Fruit fly (Drosophila melanogaster): Measurements from ENCODE around the gene Cyp12c1.

dm6 chr3L:18638043-18638442 is 48.1 kb downstream of the Cyp12c1 start:
- peak; percentile 9 for TF ChIP-seq Mnt (GFP tag; optimal IDR thresholded peaks at IDR 0.05)
- no peak for TF ChIP-seq cnc (optimal IDR thresholded peaks at IDR 0.05)
- no peak for TF ChIP-seq Clk (GFP tag; optimal IDR thresholded peaks at IDR 0.05)
- no peak for TF ChIP-seq kay (GFP tag; ENCODE audit: borderline replicate concordance)
- TF ChIP-seq CG12768 (GFP tag; optimal IDR thresholded peaks at IDR 0.05), result no peak
- TF ChIP-seq ovo (GFP tag; optimal IDR thresholded peaks at IDR 0.05), result no peak
